Worm (Caenorhabditis elegans) whole organism, L2 larva: Measurements from ENCODE around the gene M110.10.

Experiments used
- ZK546.5 ChIP-seq: sonication (generic microtip); optimal IDR thresholded peaks from 2 replicates; lab custom pipeline; 2017; ENCODE audit warnings: missing biosample characterization, missing genetic modification characterization
- ceh-16 ChIP-seq: fragments of 150-350 bp; optimal IDR thresholded peaks from 2 replicates; lab custom pipeline; 2014; ENCODE audit warnings: missing biosample characterization, missing genetic modification characterization
- dmd-4 ChIP-seq: sonication (generic microtip); optimal IDR thresholded peaks from 2 replicates; lab custom pipeline; 2017; ENCODE audit warnings: missing biosample characterization, missing genetic modification characterization
- elt-3 ChIP-seq: sonication (generic microtip); optimal IDR thresholded peaks from 2 replicates; lab custom pipeline; 2017; ENCODE audit warnings: missing biosample characterization, missing genetic modification characterization
- fos-1 ChIP-seq: fragments of 150-350 bp; optimal IDR thresholded peaks from 2 replicates; lab custom pipeline; 2014; ENCODE audit warnings: missing biosample characterization, missing genetic modification characterization
- lsy-2 ChIP-seq, 2 experiments: fragments of 150-350 bp in 1 of 2; sonication (generic microtip) in 1 of 2; optimal IDR thresholded peaks; 2 replicates each; lab custom pipeline; 2014 to 2017; ENCODE audit warnings: missing biosample characterization in 2 of 2, missing genetic modification characterization in 2 of 2
- nhr-12 ChIP-seq: fragments of 150-350 bp; optimal IDR thresholded peaks from 2 replicates; lab custom pipeline; 2014; ENCODE audit warnings: missing biosample characterization, missing genetic modification characterization
- nhr-23 ChIP-seq: fragments of 150-350 bp; optimal IDR thresholded peaks from 2 replicates; lab custom pipeline; 2014; ENCODE audit warnings: missing biosample characterization, missing genetic modification reagents, missing genetic modification characterization
- nhr-237 ChIP-seq: fragments of 150-350 bp; optimal IDR thresholded peaks from 2 replicates; lab custom pipeline; 2014; ENCODE audit warnings: missing biosample characterization, missing genetic modification characterization
- skn-1 ChIP-seq: sonication (generic microtip); optimal IDR thresholded peaks from 2 replicates; lab custom pipeline; 2017; ENCODE audit warnings: missing biosample characterization, missing genetic modification characterization
- ztf-11 ChIP-seq: sonication (generic microtip); optimal IDR thresholded peaks from 2 replicates; lab custom pipeline; 2017; ENCODE audit warnings: missing biosample characterization, missing genetic modification characterization

DNA sequence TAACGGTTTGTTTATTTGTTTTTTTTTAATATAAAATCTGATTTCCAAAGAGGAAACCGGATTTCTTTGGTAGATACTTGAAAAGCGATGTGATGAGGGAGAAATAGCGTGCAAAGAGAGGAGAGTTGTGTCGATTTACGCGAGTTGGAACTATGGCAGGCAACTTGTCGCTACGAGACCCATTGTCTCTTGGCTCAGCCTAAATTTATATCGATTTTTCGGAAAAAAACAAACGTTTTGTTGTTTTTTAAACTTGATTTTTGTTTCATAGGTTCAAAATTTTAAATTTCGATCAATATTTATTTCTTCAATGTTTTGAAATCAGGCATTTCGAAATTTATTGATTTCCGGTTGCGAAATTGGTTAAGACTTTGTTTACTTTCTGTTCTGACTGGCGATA is 2.2 kb upstream of the M110.10 start, which contains the start of gene M110.3:
- no peak for TF ChIP-seq elt-3 (tag; lab: Kevin White, UChicago)
- no peak for TF ChIP-seq ZK546.5 (tag; lab: Kevin White, UChicago)
- no peak for TF ChIP-seq nhr-12
- peak; percentile 25 to 86 for TF ChIP-seq lsy-2 (tag; optimal IDR thresholded peaks at IDR 0.05; lab: Kevin White, UChicago)
- no peak for TF ChIP-seq ceh-16 (tag; lab: Kevin White, UChicago)
- no peak for TF ChIP-seq fos-1 (tag; lab: Kevin White, UChicago)
- no peak for TF ChIP-seq ztf-11 (tag; lab: Kevin White, UChicago)
- no peak for TF ChIP-seq nhr-23 (tag; lab: Kevin White, UChicago)
- TF ChIP-seq nhr-237 (tag; lab: Kevin White, UChicago): no peak
- no peak for TF ChIP-seq skn-1
- TF ChIP-seq dmd-4: no peak
